Fruit fly (Drosophila melanogaster): ENCODE measurements around the gene CG3198.

Gene CG3198

DNA sequence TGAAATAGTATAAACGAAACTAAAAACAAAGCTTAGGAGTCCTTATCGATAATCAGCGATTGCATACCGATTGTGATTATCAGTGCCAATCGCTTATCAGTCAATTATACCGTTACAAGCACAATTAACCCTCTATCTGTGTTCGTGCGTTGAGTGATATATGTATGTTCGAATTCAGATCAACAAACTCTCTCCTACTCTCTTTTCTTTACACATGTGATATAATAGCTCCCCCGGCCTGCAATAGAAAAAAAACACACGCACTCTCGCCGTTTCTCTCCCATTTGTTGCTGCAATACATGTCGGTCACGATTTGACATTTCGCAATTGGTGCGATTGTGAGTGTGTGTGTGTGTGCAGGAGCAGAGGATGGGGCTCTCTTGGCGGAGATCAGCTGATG lies 11.4 kb downstream of the CG3198 start:
- no peak for TF ChIP-seq Hr83 (GFP tag; optimal IDR thresholded peaks at IDR 0.05; ENCODE audit: poor library complexity, severe bottlenecking)
- TF ChIP-seq CrebA (GFP tag; optimal IDR thresholded peaks at IDR 0.05; ENCODE audit: borderline replicate concordance): no peak
- TF ChIP-seq dl (GFP tag; optimal IDR thresholded peaks at IDR 0.05; ENCODE audit: insufficient read depth in 1 of 2, partially characterized antibody in 2 of 2): no peak
- TF ChIP-seq br (GFP tag; optimal IDR thresholded peaks at IDR 0.05): no peak
- no peak for TF ChIP-seq sage (GFP tag; optimal IDR thresholded peaks at IDR 0.05)
- no peak for TF ChIP-seq CG32264 (GFP tag; optimal IDR thresholded peaks at IDR 0.05)
- TF ChIP-seq pan (optimal IDR thresholded peaks at IDR 0.05): no peak
- no peak for TF ChIP-seq Vsx2 (GFP tag; optimal IDR thresholded peaks at IDR 0.05; ENCODE audit: partially characterized antibody)
- no peak for TF ChIP-seq foxo (GFP tag; optimal IDR thresholded peaks at IDR 0.05)
- TF ChIP-seq Rel (GFP tag; optimal IDR thresholded peaks at IDR 0.05): no peak
- no peak for TF ChIP-seq Rel (tag; optimal IDR thresholded peaks at IDR 0.05)
- TF ChIP-seq Jra (GFP tag; optimal IDR thresholded peaks at IDR 0.05): no peak
- TF ChIP-seq CG9705 (GFP tag; optimal IDR thresholded peaks at IDR 0.05): no peak
- TF ChIP-seq h (GFP tag; optimal IDR thresholded peaks at IDR 0.05): no peak
- no peak for TF ChIP-seq Hr78 (GFP tag; optimal IDR thresholded peaks at IDR 0.05)
- no peak for TF ChIP-seq Myc (optimal IDR thresholded peaks at IDR 0.05)
- TF ChIP-seq brk (GFP tag; optimal IDR thresholded peaks at IDR 0.05): no peak

DNA sequence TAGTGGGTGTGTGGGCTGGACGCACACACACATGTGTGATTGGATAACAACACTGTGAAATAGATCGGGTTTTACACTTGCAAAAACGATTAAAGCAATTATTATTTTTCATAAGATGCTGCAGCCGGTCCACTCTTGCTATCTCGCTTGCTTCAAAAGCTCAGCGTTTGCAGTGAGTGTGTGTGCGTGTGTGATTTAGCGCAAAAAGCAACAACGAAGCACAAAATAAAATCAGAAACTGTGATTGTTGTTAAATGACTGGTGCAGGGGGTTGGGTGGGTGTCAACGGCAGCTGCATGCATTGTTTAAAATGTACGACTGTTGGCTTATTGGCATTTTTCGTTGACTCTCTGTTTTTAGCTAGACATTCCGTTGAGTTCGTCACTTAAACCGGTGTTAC lies 11.9 kb downstream of the CG3198 start:
- TF ChIP-seq OdsH (GFP tag; optimal IDR thresholded peaks at IDR 0.05): peak; percentile 21
- no peak for TF ChIP-seq dmrt93B (GFP tag; optimal IDR thresholded peaks at IDR 0.05)
- TF ChIP-seq foxo (GFP tag; optimal IDR thresholded peaks at IDR 0.05): peak in 1 of 2 experiments; percentile 6
- peak; percentile 9 for TF ChIP-seq psq (GFP tag; optimal IDR thresholded peaks at IDR 0.05)

dm6 chrX:6661392-6661837 lies 12.4 kb downstream of the CG3198 start, which contains the start of the genes CG3224 and Ctr1A:
Gene CG3224, minus strand, starts transcription at chrX:6661462.
Gene Ctr1A, plus strand, starts transcription at chrX:6661647.
- TF ChIP-seq Jra (GFP tag; optimal IDR thresholded peaks at IDR 0.05) (peak; percentile 19), Hnf4 (GFP tag; optimal IDR thresholded peaks at IDR 0.05) (peak; percentile 13), fru (GFP tag; optimal IDR thresholded peaks at IDR 0.05) (peak; percentile 35), woc (GFP tag; optimal IDR thresholded peaks at IDR 0.05) (peak; percentile 4), Rel (GFP tag; optimal IDR thresholded peaks at IDR 0.05) (no peak), Rel (tag; optimal IDR thresholded peaks at IDR 0.05) (no peak), dmrt93B (GFP tag; optimal IDR thresholded peaks at IDR 0.05) (no peak), foxo (GFP tag; optimal IDR thresholded peaks at IDR 0.05) (peak in 1 of 2 experiments; percentile 5), GATAd (GFP tag; optimal IDR thresholded peaks at IDR 0.05) (no peak), brk (GFP tag; optimal IDR thresholded peaks at IDR 0.05) (peak; percentile 20), Mio (GFP tag; optimal IDR thresholded peaks at IDR 0.05) (no peak), h (GFP tag; optimal IDR thresholded peaks at IDR 0.05) (peak; percentile 44)

DNA sequence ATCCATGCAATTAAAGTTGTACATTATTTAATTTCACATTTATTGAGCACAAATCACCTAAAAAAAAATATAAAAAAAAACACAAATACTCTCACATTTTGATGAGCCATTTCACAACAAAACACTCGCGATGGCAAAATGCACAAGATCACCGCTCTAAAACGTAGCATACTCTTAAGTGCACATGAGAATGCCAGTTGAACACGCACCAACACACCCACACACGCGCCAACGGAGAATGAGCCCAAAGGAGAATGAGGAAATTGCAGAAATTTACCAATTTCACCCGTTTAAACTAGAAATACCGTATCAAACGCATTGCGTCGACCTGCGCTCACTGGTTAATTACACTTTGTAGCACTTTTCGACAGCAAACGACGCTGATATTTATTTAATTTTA lies 13.9 kb downstream of the CG3198 start:
- TF ChIP-seq Jra (GFP tag; optimal IDR thresholded peaks at IDR 0.05) (no peak), foxo (GFP tag; optimal IDR thresholded peaks at IDR 0.05) (no peak), jim (GFP tag; optimal IDR thresholded peaks at IDR 0.05) (no peak), psq (GFP tag; optimal IDR thresholded peaks at IDR 0.05) (peak; percentile 53), sage (GFP tag; optimal IDR thresholded peaks at IDR 0.05) (no peak), Abd-B (GFP tag; optimal IDR thresholded peaks at IDR 0.05) (no peak), Rel (GFP tag; optimal IDR thresholded peaks at IDR 0.05) (no peak), Rel (tag; optimal IDR thresholded peaks at IDR 0.05) (peak; percentile 1), N (GFP tag; optimal IDR thresholded peaks at IDR 0.05) (peak; percentile 52), dsf (GFP tag; optimal IDR thresholded peaks at IDR 0.05; ENCODE audit: borderline replicate concordance) (no peak), ey (GFP tag; optimal IDR thresholded peaks at IDR 0.05) (no peak), Hnf4 (GFP tag; optimal IDR thresholded peaks at IDR 0.05) (no peak), GATAd (GFP tag; optimal IDR thresholded peaks at IDR 0.05) (no peak), HLH106 (tag; optimal IDR thresholded peaks at IDR 0.05) (no peak), OdsH (GFP tag; optimal IDR thresholded peaks at IDR 0.05) (no peak), Dfd (GFP tag; optimal IDR thresholded peaks at IDR 0.05) (no peak), Hr78 (GFP tag; optimal IDR thresholded peaks at IDR 0.05) (no peak)

All from whole organism, wandering third instar larva.